Fruit fly (Drosophila melanogaster): ENCODE measurements around the gene js.
A peak's percentile ranks its signal among the peaks of the same experiment; 100 is the strongest.

js gene

dm6 chr3R:16356215-16356862 is 11.8 kb downstream of the js start:
- 0 out of 3 replicates have a peak, but pooled peaks have one; percentile 37 for TF ChIP-seq z (GFP tag; IDR thresholded peaks at IDR 0.05)
- peak; percentile 11 for TF ChIP-seq grn (GFP tag; optimal IDR thresholded peaks at IDR 0.05)
- TF ChIP-seq sens (GFP tag) = peak; percentile 17
- TF ChIP-seq yki (optimal IDR thresholded peaks at IDR 0.05) = no peak
- TF ChIP-seq jing (GFP tag; optimal IDR thresholded peaks at IDR 0.05) = no peak
- TF ChIP-seq oc (tag; optimal IDR thresholded peaks at IDR 0.05) = peak; percentile 24
- TF ChIP-seq abd-A (tag; optimal IDR thresholded peaks at IDR 0.05) = peak; percentile 66
- peak; percentile 62 for TF ChIP-seq CG12769 (tag; optimal IDR thresholded peaks at IDR 0.05)
- TF ChIP-seq CG14710 (tag; optimal IDR thresholded peaks at IDR 0.05) = no peak
- TF ChIP-seq CG2199 (GFP tag; IDR thresholded peaks at IDR 0.05) = 0 out of 3 replicates have a peak, but pooled peaks have one; percentile 22
- TF ChIP-seq CG31224 (GFP tag; IDR thresholded peaks at IDR 0.05) = peak; percentile 95; the same call in 1 of the 2 replicates
- TF ChIP-seq CG13287 (GFP tag; IDR thresholded peaks at IDR 0.05; ENCODE audit: partially characterized antibody) = no peak
- TF ChIP-seq Vsx1 (GFP tag; optimal IDR thresholded peaks at IDR 0.05) = peak; percentile 32
- no peak for TF ChIP-seq toy (GFP tag; IDR thresholded peaks at IDR 0.05)
- peak; percentile 35 for TF ChIP-seq Med (GFP tag)
- 0 out of 4 replicates have a peak, but pooled peaks have one; percentile 51 for TF ChIP-seq chinmo (GFP tag; IDR thresholded peaks at IDR 0.05; ENCODE audit: partially characterized antibody)
- TF ChIP-seq run (tag; optimal IDR thresholded peaks at IDR 0.05) = peak; percentile 46
- peak; percentile 45 for TF ChIP-seq Blimp-1 (GFP tag; optimal IDR thresholded peaks at IDR 0.05)
- no peak for TF ChIP-seq inv (GFP tag; IDR thresholded peaks at IDR 0.05; ENCODE audit: partially characterized antibody)
- peak; percentile 92 for TF ChIP-seq vvl (GFP tag; IDR thresholded peaks at IDR 0.05)
- TF ChIP-seq kni (GFP tag; optimal IDR thresholded peaks at IDR 0.05) = peak; percentile 9

- TF ChIP-seq CG32767 (GFP tag; IDR thresholded peaks at IDR 0.05) = no peak
- 0 out of 2 replicates have a peak, but pooled peaks have one; percentile 41 for TF ChIP-seq klu (GFP tag; IDR thresholded peaks at IDR 0.05)
- TF ChIP-seq CG7963 (GFP tag; IDR thresholded peaks at IDR 0.05; ENCODE audit: partially characterized antibody) = no peak
- no peak for TF ChIP-seq lov (optimal IDR thresholded peaks at IDR 0.05)
- 0 out of 3 replicates have a peak, but pooled peaks have one; percentile 17 for TF ChIP-seq lov (GFP tag; IDR thresholded peaks at IDR 0.05)
- no peak for TF ChIP-seq wor (GFP tag; IDR thresholded peaks at IDR 0.05)
- peak; percentile 27 for TF ChIP-seq shn (GFP tag; optimal IDR thresholded peaks at IDR 0.05)
- no peak for TF ChIP-seq bigmax (GFP tag; optimal IDR thresholded peaks at IDR 0.05)
- TF ChIP-seq CG1602 (GFP tag; optimal IDR thresholded peaks at IDR 0.05) = no peak
- TF ChIP-seq slbo (GFP tag; IDR thresholded peaks at IDR 0.05) = peak; percentile 83
- no peak for TF ChIP-seq ham (GFP tag; IDR thresholded peaks at IDR 0.05)
- TF ChIP-seq CG12769 (tag; optimal IDR thresholded peaks at IDR 0.05) = peak; percentile 90
- no peak for TF ChIP-seq Awh (GFP tag; IDR thresholded peaks at IDR 0.05)
- TF ChIP-seq CG18764 (GFP tag; optimal IDR thresholded peaks at IDR 0.05) = no peak
- no peak for TF ChIP-seq H15 (GFP tag; IDR thresholded peaks at IDR 0.05)
- no peak for TF ChIP-seq otp (GFP tag; IDR thresholded peaks at IDR 0.05)
- peak; percentile 25 for TF ChIP-seq Hsf (GFP tag; optimal IDR thresholded peaks at IDR 0.05)
- TF ChIP-seq CG11247 (GFP tag; IDR thresholded peaks at IDR 0.05) = peak; percentile 53; the same call in 1 of the 2 replicates
- TF ChIP-seq CG12236 (GFP tag; optimal IDR thresholded peaks at IDR 0.05) = no peak
- TF ChIP-seq CG4328 (GFP tag; optimal IDR thresholded peaks at IDR 0.05) = peak; percentile 15
- peak; percentile 52; the same call in 1 of the 2 replicates for TF ChIP-seq Ada2b (GFP tag; IDR thresholded peaks at IDR 0.05)
- no peak for TF ChIP-seq HmgD (GFP tag; optimal IDR thresholded peaks at IDR 0.05)
- no peak for TF ChIP-seq BEAF-32 (GFP tag; optimal IDR thresholded peaks at IDR 0.05)
- peak; percentile 80 for TF ChIP-seq CG13894 (tag; optimal IDR thresholded peaks at IDR 0.05)
- no peak for TF ChIP-seq vnd (GFP tag; IDR thresholded peaks at IDR 0.05; ENCODE audit: partially characterized antibody)
- peak; percentile 65 for TF ChIP-seq CG3281 (GFP tag; optimal IDR thresholded peaks at IDR 0.05)
- TF ChIP-seq CG12659 (GFP tag; optimal IDR thresholded peaks at IDR 0.05) = peak; percentile 39
- peak; percentile 34; the same call in 1 of the 3 replicates for TF ChIP-seq ci (GFP tag; IDR thresholded peaks at IDR 0.05)
- TF ChIP-seq CG10274 (GFP tag; optimal IDR thresholded peaks at IDR 0.05) = no peak
- no peak for TF ChIP-seq eyg (GFP tag; optimal IDR thresholded peaks at IDR 0.05)
Measured at dm6 chr3R:16355393-16355943, 12.6 kb downstream of the js start.
